Worm (Caenorhabditis elegans) whole organism, young adult: ENCODE data around the gene pdk-1.
A peak's percentile ranks its signal among the peaks of the same experiment; 100 is the strongest.

Source experiments
- B0019.2 ChIP-seq: fragments of 200-800 bp; sonication (Bioruptor generic); conservative IDR thresholded peaks from 2 replicates; pipeline ENCODE4 v1.3.6; 2022; ENCODE audit warnings: missing genetic modification reagents, missing genetic modification characterization, missing compliant biosample characterization
- B0336.3 ChIP-seq: fragments of 200-800 bp; sonication (Bioruptor generic); IDR thresholded peaks from 2 replicates; pipeline ENCODE4 v1.3.6; 2022; ENCODE audit warnings: missing genetic modification characterization, missing compliant biosample characterization
- F33H1.4 ChIP-seq: fragments of 200-800 bp; sonication (Bioruptor generic); IDR thresholded peaks from 2 replicates; pipeline ENCODE4 v1.3.6; 2022; ENCODE audit warnings: missing genetic modification reagents, missing genetic modification characterization, missing compliant biosample characterization
- T07F8.4 ChIP-seq: sonication (generic microtip); optimal IDR thresholded peaks from 2 replicates; lab custom pipeline; 2016; ENCODE audit warnings: mild to moderate bottlenecking, missing genetic modification characterization, moderate library complexity, missing compliant biosample characterization
- Y53G8AR.9 ChIP-seq: fragments of 200-800 bp; sonication (Bioruptor generic); conservative IDR thresholded peaks from 2 replicates; pipeline ENCODE4 v1.3.6; 2022; ENCODE audit warnings: missing genetic modification reagents, missing genetic modification characterization, missing compliant biosample characterization
- Y56A3A.18 ChIP-seq: fragments of 200-800 bp; sonication (Bioruptor generic); IDR thresholded peaks from 2 replicates; pipeline ENCODE4 v1.3.6; 2022; ENCODE audit warnings: missing genetic modification reagents, missing genetic modification characterization, missing compliant biosample characterization
- Y79H2A.3 ChIP-seq: fragments of 200-800 bp; sonication (Bioruptor generic); conservative IDR thresholded peaks from 2 replicates; pipeline ENCODE4 v1.3.6; 2022; ENCODE audit warnings: missing genetic modification reagents, missing genetic modification characterization, missing compliant biosample characterization
- Y95B8A.8 ChIP-seq: fragments of 200-800 bp; sonication (Bioruptor generic); IDR thresholded peaks from 2 replicates; pipeline ENCODE4 v1.3.6; 2022; ENCODE audit warnings: missing genetic modification reagents, missing genetic modification characterization, missing compliant biosample characterization
- ZK185.1 ChIP-seq: sonication (generic microtip); optimal IDR thresholded peaks from 2 replicates; lab custom pipeline; 2016; ENCODE audit warnings: mild to moderate bottlenecking, missing genetic modification characterization, missing compliant biosample characterization; ENCODE audit not compliant: poor library complexity, severe bottlenecking
- aptf-3 ChIP-seq: fragments of 200-800 bp; sonication (Bioruptor generic); IDR thresholded peaks from 2 replicates; pipeline ENCODE4 v1.3.6; 2022; ENCODE audit warnings: missing genetic modification characterization, missing compliant biosample characterization
- athp-1 ChIP-seq: sonication (generic microtip); optimal IDR thresholded peaks from 2 replicates; lab custom pipeline; 2017; ENCODE audit warnings: mild to moderate bottlenecking, missing genetic modification characterization, missing compliant biosample characterization
- attf-3 ChIP-seq: fragments of 200-800 bp; sonication (Bioruptor generic); conservative IDR thresholded peaks from 2 replicates; pipeline ENCODE4 v1.3.6; 2022; ENCODE audit warnings: missing genetic modification reagents, missing genetic modification characterization, missing compliant biosample characterization
- ccch-3 ChIP-seq: fragments of 200-800 bp; sonication (Bioruptor generic); optimal IDR thresholded peaks from 2 replicates; lab custom pipeline; 2018; ENCODE audit warnings: mild to moderate bottlenecking, missing genetic modification characterization, missing compliant biosample characterization
- ceh-79 ChIP-seq: sonication (generic microtip); optimal IDR thresholded peaks from 2 replicates; lab custom pipeline; 2017; ENCODE audit warnings: mild to moderate bottlenecking, missing genetic modification characterization, missing compliant biosample characterization
- ceh-91 ChIP-seq: fragments of 200-800 bp; sonication (Bioruptor generic); IDR thresholded peaks from 2 replicates; pipeline ENCODE4 v1.3.6; 2022; ENCODE audit warnings: missing genetic modification reagents, missing genetic modification characterization, missing compliant biosample characterization
- die-1 ChIP-seq: sonication (generic microtip); optimal IDR thresholded peaks from 2 replicates; lab custom pipeline; 2016; ENCODE audit warnings: missing genotype, mild to moderate bottlenecking, missing genetic modification characterization, missing compliant biosample characterization
- dox-1 ChIP-seq: fragments of 200-800 bp; sonication (Bioruptor generic); IDR thresholded peaks from 2 replicates; pipeline ENCODE4 v1.3.6; 2022; ENCODE audit warnings: missing genetic modification reagents, missing genetic modification characterization, missing compliant biosample characterization
- dpff-1 ChIP-seq: sonication (generic microtip); optimal IDR thresholded peaks from 2 replicates; lab custom pipeline; 2017; ENCODE audit warnings: mild to moderate bottlenecking, missing genetic modification characterization, missing compliant biosample characterization
- egl-44 ChIP-seq: fragments of 200-800 bp; sonication (Bioruptor generic); IDR thresholded peaks from 2 replicates; pipeline ENCODE4 v1.3.6; 2022; ENCODE audit warnings: missing genetic modification reagents, missing genetic modification characterization, missing compliant biosample characterization
- ekl-4 ChIP-seq: fragments of 200-800 bp; sonication (Bioruptor generic); IDR thresholded peaks from 2 replicates; pipeline ENCODE4 v1.3.6; 2022; ENCODE audit warnings: missing genetic modification reagents, missing genetic modification characterization, missing compliant biosample characterization
- hmg-20 ChIP-seq: fragments of 200-800 bp; sonication (Bioruptor generic); IDR thresholded peaks from 2 replicates; pipeline ENCODE4 v1.3.6; 2022; ENCODE audit warnings: missing genetic modification reagents, missing genetic modification characterization, missing compliant biosample characterization
- hrde-1 ChIP-seq: sonication (generic microtip); optimal IDR thresholded peaks from 2 replicates; lab custom pipeline; 2016; ENCODE audit warnings: missing genetic modification characterization, mild to moderate bottlenecking, missing compliant biosample characterization, moderate library complexity, missing genotype, missing genetic modification reagents, borderline replicate concordance
- lag-1 ChIP-seq: fragments of 200-800 bp; sonication (Bioruptor generic); IDR thresholded peaks from 2 replicates; pipeline ENCODE4 v1.3.6; 2022; ENCODE audit warnings: missing genetic modification reagents, missing genetic modification characterization, missing compliant biosample characterization
- let-526 ChIP-seq: fragments of 200-800 bp; sonication (Bioruptor generic); IDR thresholded peaks from 2 replicates; pipeline ENCODE4 v1.3.6; 2022; ENCODE audit warnings: missing genetic modification reagents, missing genetic modification characterization, missing compliant biosample characterization
- let-607 ChIP-seq, 2 experiments: fragments of 200-800 bp in 1 of 2; sonication (Bioruptor generic) in 1 of 2; sonication (generic microtip) in 1 of 2; optimal IDR thresholded peaks; 2 replicates each; lab custom pipeline; 2016 to 2018; ENCODE audit warnings: mild to moderate bottlenecking in 2 of 2, missing compliant biosample characterization in 2 of 2, missing genetic modification characterization in 2 of 2, moderate library complexity in 2 of 2, missing genotype in 1 of 2
- lin-26 ChIP-seq: fragments of 200-800 bp; sonication (Bioruptor generic); IDR thresholded peaks from 2 replicates; pipeline ENCODE4 v1.3.6; 2022; ENCODE audit warnings: missing genetic modification reagents, missing genetic modification characterization, missing compliant biosample characterization
- lin-54 ChIP-seq: fragments of 200-800 bp; sonication (Bioruptor generic); optimal IDR thresholded peaks from 2 replicates; lab custom pipeline; 2018; ENCODE audit warnings: mild to moderate bottlenecking, missing genetic modification characterization, missing compliant biosample characterization
- lir-1 ChIP-seq: fragments of 200-800 bp; sonication (Bioruptor generic); conservative IDR thresholded peaks from 2 replicates; pipeline ENCODE4 v1.3.6; 2022; ENCODE audit warnings: missing genetic modification reagents, missing genetic modification characterization, missing compliant biosample characterization
- lsl-1 ChIP-seq: fragments of 200-800 bp; sonication (Bioruptor generic); optimal IDR thresholded peaks from 2 replicates; lab custom pipeline; 2018; ENCODE audit warnings: mild to moderate bottlenecking, missing genetic modification characterization, moderate library complexity, missing compliant biosample characterization
- nfya-1 ChIP-seq: sonication (generic microtip); optimal IDR thresholded peaks from 2 replicates; lab custom pipeline; 2017; ENCODE audit warnings: antibody characterized with exemption, missing compliant biosample characterization, missing genetic modification characterization, borderline replicate concordance; ENCODE audit not compliant: insufficient read depth
- nhr-120 ChIP-seq: fragments of 200-800 bp; sonication (Bioruptor generic); IDR thresholded peaks from 2 replicates; pipeline ENCODE4 v1.3.6; 2022; ENCODE audit warnings: missing genetic modification characterization, missing compliant biosample characterization
- nhr-179 ChIP-seq: sonication (generic microtip); optimal IDR thresholded peaks from 2 replicates; lab custom pipeline; 2016; ENCODE audit warnings: mild to moderate bottlenecking, missing genetic modification characterization, missing compliant biosample characterization
- nhr-27 ChIP-seq: fragments of 200-800 bp; sonication (Bioruptor generic); optimal IDR thresholded peaks from 2 replicates; lab custom pipeline; 2018; ENCODE audit warnings: mild to moderate bottlenecking, missing genetic modification characterization, moderate library complexity, missing compliant biosample characterization
- rcor-1 ChIP-seq: fragments of 200-800 bp; sonication (Bioruptor generic); IDR thresholded peaks from 2 replicates; pipeline ENCODE4 v1.3.6; 2022; ENCODE audit warnings: missing genetic modification reagents, missing genetic modification characterization, missing compliant biosample characterization
- rec-8 ChIP-seq, 2 experiments: sonication (generic microtip); optimal IDR thresholded peaks; 2 replicates each; lab custom pipeline; 2016; ENCODE audit warnings: mild to moderate bottlenecking in 2 of 2, missing genetic modification characterization in 2 of 2, missing genetic modification reagents in 2 of 2, missing genotype in 2 of 2, missing biosample characterization in 1 of 2, missing compliant biosample characterization in 1 of 2, moderate library complexity in 1 of 2
- repo-1 ChIP-seq: sonication (generic microtip); optimal IDR thresholded peaks from 2 replicates; lab custom pipeline; 2017; ENCODE audit warnings: mild to moderate bottlenecking, missing genetic modification characterization, missing compliant biosample characterization
- rpc-1 ChIP-seq, 2 experiments: fragments of 150-350 bp in 1 of 2; sonication (generic microtip) in 1 of 2; optimal IDR thresholded peaks; 2 replicates each; lab custom pipeline; 2014 to 2018; ENCODE audit warnings: missing biosample characterization in 1 of 2, missing genetic modification characterization in 1 of 2, missing genetic modification reagents in 1 of 2, missing genotype in 1 of 2
- sdz-38 ChIP-seq: sonication (generic microtip); optimal IDR thresholded peaks from 2 replicates; lab custom pipeline; 2016; ENCODE audit warnings: missing genotype, missing genetic modification characterization, missing compliant biosample characterization
- sea-2 ChIP-seq: fragments of 200-800 bp; sonication (Bioruptor generic); IDR thresholded peaks from 2 replicates; pipeline ENCODE4 v1.3.6; 2022; ENCODE audit warnings: missing genetic modification characterization, missing compliant biosample characterization
- snpc-1.3 ChIP-seq: sonication (generic microtip); optimal IDR thresholded peaks from 2 replicates; lab custom pipeline; 2017; ENCODE audit warnings: missing genetic modification characterization, mild to moderate bottlenecking, missing compliant biosample characterization, antibody characterized with exemption, moderate library complexity, missing genotype, missing genetic modification reagents; ENCODE audit not compliant: insufficient read depth
- tbp1 ChIP-seq: fragments of 200-800 bp; sonication (Bioruptor generic); optimal IDR thresholded peaks from 2 replicates; lab custom pipeline; 2018; ENCODE audit warnings: mild to moderate bottlenecking, missing genetic modification characterization, missing compliant biosample characterization
- tbx-9 ChIP-seq: sonication (generic microtip); optimal IDR thresholded peaks from 2 replicates; lab custom pipeline; 2016; ENCODE audit warnings: borderline replicate concordance, missing genetic modification characterization, inconsistent platforms, missing compliant biosample characterization
- xnd-1 ChIP-seq: sonication (generic microtip); optimal IDR thresholded peaks from 2 replicates; lab custom pipeline; 2016; ENCODE audit warnings: missing genotype, missing genetic modification reagents, missing genetic modification characterization, missing compliant biosample characterization
- ztf-18 ChIP-seq: sonication (generic microtip); optimal IDR thresholded peaks from 2 replicates; lab custom pipeline; 2016; ENCODE audit warnings: missing genotype, mild to moderate bottlenecking, missing genetic modification characterization, missing compliant biosample characterization
- ztf-28 ChIP-seq: fragments of 200-800 bp; sonication (Bioruptor generic); IDR thresholded peaks from 2 replicates; pipeline ENCODE4 v1.3.6; 2022; ENCODE audit warnings: missing genetic modification reagents, missing genetic modification characterization, missing compliant biosample characterization
- ztf-3 ChIP-seq: fragments of 200-800 bp; sonication (Bioruptor generic); optimal IDR thresholded peaks from 2 replicates; lab custom pipeline; 2018; ENCODE audit warnings: mild to moderate bottlenecking, missing genetic modification characterization, missing compliant biosample characterization

pdk-1 gene

DNA sequence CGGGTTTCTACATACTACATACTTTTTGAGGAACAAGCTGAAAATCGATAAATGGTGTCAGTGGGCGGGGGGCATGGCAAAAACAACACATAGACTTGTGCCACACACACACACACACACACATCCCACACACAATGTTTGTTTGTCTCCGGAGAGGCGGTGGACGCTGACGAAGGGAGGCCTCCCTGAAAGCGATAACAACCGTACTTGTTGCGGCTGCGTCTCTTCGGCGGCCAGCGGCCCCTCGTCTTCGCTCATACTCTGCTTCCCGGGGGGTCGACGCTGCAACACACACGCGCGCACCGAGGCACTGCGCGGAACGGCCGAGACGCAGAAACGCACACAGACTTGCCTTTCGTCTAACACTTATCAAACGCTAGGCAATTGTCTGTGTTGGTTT is 1.4 kb upstream of the pdk-1 start (continued):
- no peak for TF ChIP-seq ceh-91 (GFP tag; lab: Robert Waterston, UW)
- TF ChIP-seq Y56A3A.18: peak; percentile 22; the same call in 1 of the 2 replicates
- no peak for TF ChIP-seq F33H1.4 (GFP tag; lab: Robert Waterston, UW)
- TF ChIP-seq B0336.3 (GFP tag; lab: Robert Waterston, UW): peak; percentile 88

ce11 chrX:1322997-1323396 is 1.9 kb downstream of the pdk-1 start:
- peak; percentile 59 for TF ChIP-seq repo-1 (tag; lab: Kevin White, UChicago)
- no peak; the same call in 1 of the 2 replicates for TF ChIP-seq lin-26 (GFP tag; lab: Robert Waterston, UW)
- no peak for TF ChIP-seq nhr-27 (tag; lab: Kevin White, UChicago)
- TF ChIP-seq T07F8.4 (tag; lab: Kevin White, UChicago): no peak
- no peak for TF ChIP-seq xnd-1
- no peak for TF ChIP-seq ceh-79 (tag; lab: Kevin White, UChicago)
- no peak for TF ChIP-seq hrde-1
- no peak for TF ChIP-seq lag-1 (GFP tag; lab: Robert Waterston, UW)
- no peak for TF ChIP-seq rpc-1 (optimal IDR thresholded peaks at IDR 0.05; lab: Kevin White, UChicago)
- no peak for TF ChIP-seq rpc-1 (tag; optimal IDR thresholded peaks at IDR 0.05; lab: Kevin White, UChicago)
- peak; percentile 54 for TF ChIP-seq rcor-1 (GFP tag; lab: Robert Waterston, UW)
- TF ChIP-seq ztf-28 (GFP tag; lab: Robert Waterston, UW): no peak
- no peak for TF ChIP-seq ceh-91 (GFP tag; lab: Robert Waterston, UW)
- no peak for TF ChIP-seq hmg-20 (GFP tag; lab: Robert Waterston, UW)
- TF ChIP-seq attf-3: no peak
- no peak for TF ChIP-seq rec-8 (tag; optimal IDR thresholded peaks at IDR 0.05; lab: Kevin White, UChicago)
- TF ChIP-seq sea-2 (GFP tag; lab: Robert Waterston, UW): no peak
- no peak for TF ChIP-seq nhr-120 (GFP tag; lab: Robert Waterston, UW)
- no peak for TF ChIP-seq athp-1 (tag; lab: Kevin White, UChicago)
- no peak for TF ChIP-seq nfya-1 (tag; lab: Kevin White, UChicago)
- TF ChIP-seq Y53G8AR.9 (GFP tag; lab: Robert Waterston, UW): no peak
- no peak for TF ChIP-seq let-607 (tag; optimal IDR thresholded peaks at IDR 0.05; lab: Kevin White, UChicago)
- no peak for TF ChIP-seq B0019.2
- TF ChIP-seq lir-1 (GFP tag; lab: Robert Waterston, UW): no peak
- no peak for TF ChIP-seq Y95B8A.8 (GFP tag; lab: Robert Waterston, UW)
- 0 out of 2 replicates have a peak, but pooled peaks have one; percentile 10 for TF ChIP-seq egl-44
- no peak for TF ChIP-seq ztf-3
- 0 out of 2 replicates have a peak, but pooled peaks have one; percentile 39 for TF ChIP-seq aptf-3 (GFP tag; lab: Robert Waterston, UW)
- no peak for TF ChIP-seq ekl-4 (GFP tag; lab: Robert Waterston, UW)
- TF ChIP-seq let-526 (GFP tag; lab: Robert Waterston, UW): no peak
- peak; percentile 87 for TF ChIP-seq dox-1 (GFP tag; lab: Robert Waterston, UW)
- TF ChIP-seq ztf-18 (tag; lab: Kevin White, UChicago): no peak
- no peak for TF ChIP-seq sdz-38
- TF ChIP-seq dpff-1 (tag; lab: Kevin White, UChicago): no peak
- TF ChIP-seq ZK185.1: no peak
- TF ChIP-seq lin-54: no peak
- no peak for TF ChIP-seq lsl-1 (GFP tag; lab: Kevin White, UChicago)
- no peak for TF ChIP-seq ccch-3
- TF ChIP-seq snpc-1.3 (tag; lab: Kevin White, UChicago): no peak
- TF ChIP-seq F33H1.4 (GFP tag; lab: Robert Waterston, UW): no peak
- no peak for TF ChIP-seq die-1 (tag; lab: Kevin White, UChicago)
- TF ChIP-seq tbx-9 (tag; lab: Kevin White, UChicago): no peak
- TF ChIP-seq Y79H2A.3 (GFP tag; lab: Robert Waterston, UW): no peak
- peak; percentile 62 for TF ChIP-seq tbp1 (GFP tag; lab: Kevin White, UChicago)
- TF ChIP-seq nhr-179 (tag; lab: Kevin White, UChicago): no peak
